Worm (Caenorhabditis elegans): Measurements from ENCODE around the gene dnj-8.

Gene dnj-8

ce11 chrII:6615232-6616029, 17.6 kb upstream of the dnj-8 start:
- no peak for TF ChIP-seq daf-16 (GFP tag; optimal IDR thresholded peaks at IDR 0.05)
- peak; percentile 71 for TF ChIP-seq daf-16 (tag; optimal IDR thresholded peaks at IDR 0.05)
- peak; percentile 22 for TF ChIP-seq mes-2 (tag; optimal IDR thresholded peaks at IDR 0.05; ENCODE audit: poor library complexity, severe bottlenecking)
- TF ChIP-seq nhr-25 (tag; optimal IDR thresholded peaks at IDR 0.05; ENCODE audit: borderline replicate concordance, insufficient read depth): no peak
- TF ChIP-seq mxl-3 (GFP tag; optimal IDR thresholded peaks at IDR 0.05): peak; percentile 64
- peak; percentile 66 for TF ChIP-seq dve-1 (tag; optimal IDR thresholded peaks at IDR 0.05; ENCODE audit: insufficient read depth)
- TF ChIP-seq skn-1 (tag; optimal IDR thresholded peaks at IDR 0.05): no peak
- peak; percentile 87 for TF ChIP-seq dmd-6 (GFP tag; IDR thresholded peaks at IDR 0.05)
- peak; percentile 76 for TF ChIP-seq nhr-28 (tag; optimal IDR thresholded peaks at IDR 0.05)
- TF ChIP-seq unc-62 (GFP tag; optimal IDR thresholded peaks at IDR 0.05 in 1 of 2): peak in 1 of 2 experiments; percentile 86
- no peak for TF ChIP-seq unc-62 (tag; optimal IDR thresholded peaks at IDR 0.05)
- TF ChIP-seq lin-1 (GFP tag; IDR thresholded peaks at IDR 0.05): 0 out of 2 replicates have a peak, but pooled peaks have one; percentile 39
- TF ChIP-seq aha-1 (tag): peak; percentile 29
- TF ChIP-seq nhr-77 (tag; optimal IDR thresholded peaks at IDR 0.05): peak; percentile 63
- peak; percentile 97 for TF ChIP-seq pqm-1 (tag; optimal IDR thresholded peaks at IDR 0.05)
- peak; percentile 75 for TF ChIP-seq hlh-11 (tag; optimal IDR thresholded peaks at IDR 0.05)
- TF ChIP-seq T26A8.4 (GFP tag; IDR thresholded peaks at IDR 0.05): 0 out of 2 replicates have a peak, but pooled peaks have one; percentile 14
- no peak for TF ChIP-seq nhr-102 (tag; optimal IDR thresholded peaks at IDR 0.05)
- no peak for TF ChIP-seq ceh-28 (tag; optimal IDR thresholded peaks at IDR 0.05)

- TF ChIP-seq aha-1 (tag) (peak; percentile 52), daf-16 (GFP tag; optimal IDR thresholded peaks at IDR 0.05) (no peak), daf-16 (tag; optimal IDR thresholded peaks at IDR 0.05) (peak; percentile 21), hlh-30 (tag; optimal IDR thresholded peaks at IDR 0.05; ENCODE audit: insufficient read depth) (no peak), T20F7.1 (GFP tag; optimal IDR thresholded peaks at IDR 0.05) (no peak), ceh-20 (GFP tag; IDR thresholded peaks at IDR 0.05) (no peak), zip-2 (tag; optimal IDR thresholded peaks at IDR 0.05) (no peak), lsy-2 (tag; optimal IDR thresholded peaks at IDR 0.05) (no peak), nhr-28 (tag; optimal IDR thresholded peaks at IDR 0.05) (peak; percentile 9), tag-97 (GFP tag; IDR thresholded peaks at IDR 0.05) (no peak), F26F4.8 (GFP tag; conservative IDR thresholded peaks at IDR 0.05) (no peak), madf-9 (GFP tag; conservative IDR thresholded peaks at IDR 0.05) (no peak), dmd-6 (GFP tag; IDR thresholded peaks at IDR 0.05) (peak; percentile 43), dve-1 (tag; optimal IDR thresholded peaks at IDR 0.05; ENCODE audit: insufficient read depth) (peak; percentile 40), mdl-1 (tag; optimal IDR thresholded peaks at IDR 0.05) (no peak), daf-12 (tag; optimal IDR thresholded peaks at IDR 0.05) (no peak), ztf-11 (tag; optimal IDR thresholded peaks at IDR 0.05) (no peak), egl-27 (tag; optimal IDR thresholded peaks at IDR 0.05) (no peak)
Measured at ce11 chrII:6614500-6614899, 16.6 kb upstream of the dnj-8 start.

- TF ChIP-seq hmg-1.1 (GFP tag; IDR thresholded peaks at IDR 0.05) (no peak), pqm-1 (tag; optimal IDR thresholded peaks at IDR 0.05) (peak; percentile 92), mdl-1 (tag; optimal IDR thresholded peaks at IDR 0.05) (peak in 1 of 2 experiments; percentile 26), php-3 (GFP tag; IDR thresholded peaks at IDR 0.05) (0 out of 2 replicates have a peak, but pooled peaks have one; percentile 10), madf-5 (GFP tag; IDR thresholded peaks at IDR 0.05) (no peak), hif-1 (tag; optimal IDR thresholded peaks at IDR 0.05) (peak in 1 of 2 experiments; percentile 21), hlh-30 (tag; optimal IDR thresholded peaks at IDR 0.05; ENCODE audit: insufficient read depth) (peak; percentile 51), F44E2.7 (GFP tag; IDR thresholded peaks at IDR 0.05) (no peak), mes-2 (tag; optimal IDR thresholded peaks at IDR 0.05; ENCODE audit: poor library complexity, severe bottlenecking) (no peak), nhr-28 (tag; optimal IDR thresholded peaks at IDR 0.05) (peak; percentile 74), dmd-6 (GFP tag; IDR thresholded peaks at IDR 0.05) (peak; percentile 70), dve-1 (tag; optimal IDR thresholded peaks at IDR 0.05; ENCODE audit: insufficient read depth) (peak; percentile 75), hlh-11 (tag; optimal IDR thresholded peaks at IDR 0.05) (peak; percentile 44), nhr-77 (tag; optimal IDR thresholded peaks at IDR 0.05) (no peak), daf-16 (GFP tag; optimal IDR thresholded peaks at IDR 0.05) (no peak), daf-16 (tag; optimal IDR thresholded peaks at IDR 0.05) (peak; percentile 84), spr-1 (tag; optimal IDR thresholded peaks at IDR 0.05) (no peak), mep-1 (tag; optimal IDR thresholded peaks at IDR 0.05) (peak; percentile 19), dmd-8 (GFP tag; IDR thresholded peaks at IDR 0.05) (no peak), F10B5.3 (tag; optimal IDR thresholded peaks at IDR 0.05) (no peak), zfp-2 (tag; optimal IDR thresholded peaks at IDR 0.05) (no peak), lin-1 (GFP tag; IDR thresholded peaks at IDR 0.05) (no peak)
Measured at ce11 chrII:6612544-6612943, 14.7 kb upstream of the dnj-8 start.
